Fruit fly (Drosophila melanogaster): ENCODE data around the gene CG33203.
A peak's percentile ranks its signal among the peaks of the same experiment; 100 is the strongest.

The CG33203 gene

dm6 chr3R:28911758-28912157 is 24.2 kb upstream of the CG33203 start:
- no peak for TF ChIP-seq D1 (tag; optimal IDR thresholded peaks at IDR 0.05)
- TF ChIP-seq CG34367 (tag; optimal IDR thresholded peaks at IDR 0.05) = no peak
- TF ChIP-seq Pif1A (GFP tag; optimal IDR thresholded peaks at IDR 0.05) = peak; percentile 65
- TF ChIP-seq Snoo (tag; optimal IDR thresholded peaks at IDR 0.05) = no peak
- peak; percentile 62 for TF ChIP-seq Pif1B (GFP tag; optimal IDR thresholded peaks at IDR 0.05)
- TF ChIP-seq CG32121 (GFP tag; IDR thresholded peaks at IDR 0.05) = peak; percentile 86
- TF ChIP-seq CG8159 (tag; optimal IDR thresholded peaks at IDR 0.05) = peak; percentile 24
- TF ChIP-seq CG17806 (tag; optimal IDR thresholded peaks at IDR 0.05) = peak; percentile 46
- peak; percentile 86 for TF ChIP-seq Ets98B (GFP tag; IDR thresholded peaks at IDR 0.05)
- TF ChIP-seq rn (GFP tag; IDR thresholded peaks at IDR 0.05) = no peak
- peak; percentile 43; the same call in 1 of the 2 replicates for TF ChIP-seq CG12605 (GFP tag; IDR thresholded peaks at IDR 0.05)
- TF ChIP-seq CG9948 (tag; optimal IDR thresholded peaks at IDR 0.05) = peak; percentile 33
- TF ChIP-seq CG13204 (GFP tag; optimal IDR thresholded peaks at IDR 0.05) = no peak
- peak; percentile 79 for TF ChIP-seq CG14655 (GFP tag; optimal IDR thresholded peaks at IDR 0.05)
- TF ChIP-seq EcR (GFP tag; optimal IDR thresholded peaks at IDR 0.05) = no peak
- TF ChIP-seq CG8301 (tag; optimal IDR thresholded peaks at IDR 0.05) = peak; percentile 74
- peak; percentile 8 for TF ChIP-seq CG15710 (tag; optimal IDR thresholded peaks at IDR 0.05)
- peak; percentile 88 for TF ChIP-seq CG4496 (GFP tag; IDR thresholded peaks at IDR 0.05)
- no peak for TF ChIP-seq gl (tag; optimal IDR thresholded peaks at IDR 0.05)
- TF ChIP-seq CG10348 (GFP tag; IDR thresholded peaks at IDR 0.05) = no peak
- peak; percentile 89 for TF ChIP-seq fd96Ca (GFP tag; IDR thresholded peaks at IDR 0.05)

DNA sequence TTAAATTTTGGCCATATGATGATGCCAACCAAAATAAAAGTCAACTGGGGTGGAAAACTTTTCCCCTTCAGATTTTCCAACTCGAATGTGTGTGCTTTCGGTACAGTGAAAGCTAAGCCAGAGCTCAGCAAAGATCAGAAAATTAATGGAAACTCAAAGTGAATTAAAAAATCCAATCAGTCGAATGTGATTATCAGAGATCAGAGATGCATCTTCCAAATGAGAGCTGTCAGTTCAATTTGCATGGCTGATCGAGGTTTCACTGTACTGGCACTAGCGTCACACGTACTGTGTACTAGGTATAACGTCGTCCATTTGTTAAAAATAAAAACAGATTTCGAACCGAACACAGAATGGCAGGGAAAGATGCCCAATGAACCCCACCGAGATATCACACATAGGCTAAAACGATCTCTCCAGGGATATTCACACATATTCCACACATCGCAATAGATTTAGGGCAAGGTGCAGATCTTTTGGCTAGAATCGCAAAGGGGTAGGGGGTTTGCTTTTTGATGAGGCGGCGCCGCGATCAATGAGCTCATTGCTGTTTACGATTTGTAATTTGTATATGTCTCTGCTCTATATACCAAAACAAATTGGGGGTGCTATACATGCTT is 17.4 kb upstream of the CG33203 start:
- no peak for TF ChIP-seq CG34367 (tag; optimal IDR thresholded peaks at IDR 0.05)
- no peak for TF ChIP-seq EcR (GFP tag; optimal IDR thresholded peaks at IDR 0.05)
- no peak for TF ChIP-seq Snoo (tag; optimal IDR thresholded peaks at IDR 0.05)
- TF ChIP-seq rn (GFP tag; IDR thresholded peaks at IDR 0.05) = peak; percentile 51; the same call in 1 of the 2 replicates
- no peak for TF ChIP-seq gl (tag; optimal IDR thresholded peaks at IDR 0.05)
- TF ChIP-seq CG32121 (GFP tag; IDR thresholded peaks at IDR 0.05) = peak; percentile 77
- no peak for TF ChIP-seq CG8159 (tag; optimal IDR thresholded peaks at IDR 0.05)
- TF ChIP-seq CG17806 (tag; optimal IDR thresholded peaks at IDR 0.05) = no peak
- TF ChIP-seq CG4496 (GFP tag; IDR thresholded peaks at IDR 0.05) = peak; percentile 76; the same call in 2 of the 3 replicates
- no peak for TF ChIP-seq CG13204 (GFP tag; optimal IDR thresholded peaks at IDR 0.05)
- no peak for TF ChIP-seq CG15710 (tag; optimal IDR thresholded peaks at IDR 0.05)
- peak; percentile 89 for TF ChIP-seq fd96Ca (GFP tag; IDR thresholded peaks at IDR 0.05)
- TF ChIP-seq CG14655 (GFP tag; optimal IDR thresholded peaks at IDR 0.05) = peak; percentile 52
- TF ChIP-seq Ets98B (GFP tag; IDR thresholded peaks at IDR 0.05) = peak; percentile 80
- TF ChIP-seq CG9948 (tag; optimal IDR thresholded peaks at IDR 0.05) = no peak
- TF ChIP-seq D1 (tag; optimal IDR thresholded peaks at IDR 0.05) = no peak
- TF ChIP-seq Pif1B (GFP tag; optimal IDR thresholded peaks at IDR 0.05) = no peak
- peak; percentile 50 for TF ChIP-seq CG8301 (tag; optimal IDR thresholded peaks at IDR 0.05)
- no peak for TF ChIP-seq CG10348 (GFP tag; IDR thresholded peaks at IDR 0.05)
- peak; percentile 66 for TF ChIP-seq CG12605 (GFP tag; IDR thresholded peaks at IDR 0.05)
- peak; percentile 11 for TF ChIP-seq Pif1A (GFP tag; optimal IDR thresholded peaks at IDR 0.05)

DNA sequence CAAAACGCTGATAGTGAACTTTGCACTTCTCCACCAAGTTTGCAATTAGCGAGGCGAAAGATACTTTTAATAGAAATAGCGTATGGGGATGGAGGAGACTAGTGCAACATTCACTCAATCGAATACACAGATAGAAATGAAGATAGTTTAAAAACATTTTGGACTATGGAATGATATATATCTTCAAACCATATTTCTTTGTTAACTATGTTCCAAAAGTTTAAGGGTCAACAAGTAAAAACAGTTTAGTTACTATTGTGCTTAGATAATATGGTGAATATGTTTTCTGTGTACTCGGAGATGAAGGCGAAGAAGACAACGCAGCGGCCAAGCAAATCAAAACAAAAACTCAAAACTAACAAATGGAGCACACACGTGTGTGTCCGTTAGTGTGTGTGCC is 16.7 kb upstream of the CG33203 start:
- TF ChIP-seq CG14655 (GFP tag; optimal IDR thresholded peaks at IDR 0.05) (peak; percentile 64), CG9948 (tag; optimal IDR thresholded peaks at IDR 0.05) (no peak), Snoo (tag; optimal IDR thresholded peaks at IDR 0.05) (no peak), CG34367 (tag; optimal IDR thresholded peaks at IDR 0.05) (no peak), CG4496 (GFP tag; IDR thresholded peaks at IDR 0.05) (0 out of 3 replicates have a peak, but pooled peaks have one; percentile 30), Pif1A (GFP tag; optimal IDR thresholded peaks at IDR 0.05) (peak; percentile 22), CG15710 (tag; optimal IDR thresholded peaks at IDR 0.05) (no peak), EcR (GFP tag; optimal IDR thresholded peaks at IDR 0.05) (no peak), Pif1B (GFP tag; optimal IDR thresholded peaks at IDR 0.05) (no peak), CG32121 (GFP tag; IDR thresholded peaks at IDR 0.05) (no peak), CG8301 (tag; optimal IDR thresholded peaks at IDR 0.05) (peak; percentile 62), rn (GFP tag; IDR thresholded peaks at IDR 0.05) (no peak), CG17806 (tag; optimal IDR thresholded peaks at IDR 0.05) (no peak), Ets98B (GFP tag; IDR thresholded peaks at IDR 0.05) (0 out of 2 replicates have a peak, but pooled peaks have one; percentile 23), gl (tag; optimal IDR thresholded peaks at IDR 0.05) (no peak)

DNA sequence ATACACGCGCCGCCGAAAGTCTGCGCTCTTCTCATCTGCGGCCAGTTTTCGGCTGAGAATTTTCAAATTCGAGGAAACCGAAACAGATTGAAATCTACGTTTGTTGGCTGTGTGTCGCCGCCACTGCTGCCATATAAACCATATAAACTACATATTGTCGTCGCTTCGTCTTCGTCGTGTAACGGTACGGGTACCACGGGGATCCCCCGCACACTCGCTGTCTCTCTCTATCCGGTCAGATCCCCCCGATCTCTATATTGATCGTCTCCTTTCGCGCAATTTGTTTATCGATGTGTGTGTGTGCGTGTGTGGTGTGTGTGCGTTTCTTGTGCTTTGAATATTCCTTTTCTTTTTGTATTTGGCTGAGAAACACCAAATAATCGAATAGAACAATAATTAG is 15.9 kb upstream of the CG33203 start:
- TF ChIP-seq EcR (GFP tag; optimal IDR thresholded peaks at IDR 0.05) (no peak), CG4496 (GFP tag; IDR thresholded peaks at IDR 0.05) (no peak), CG8159 (tag; optimal IDR thresholded peaks at IDR 0.05) (no peak), CG34367 (tag; optimal IDR thresholded peaks at IDR 0.05) (no peak), rn (GFP tag; IDR thresholded peaks at IDR 0.05) (no peak), D1 (tag; optimal IDR thresholded peaks at IDR 0.05) (no peak), CG9948 (tag; optimal IDR thresholded peaks at IDR 0.05) (no peak), CG17806 (tag; optimal IDR thresholded peaks at IDR 0.05) (no peak)

dm6 chr3R:28901468-28902163 is 14.1 kb upstream of the CG33203 start:
- TF ChIP-seq CG10348 (GFP tag; IDR thresholded peaks at IDR 0.05) = no peak
- no peak for TF ChIP-seq Pif1B (GFP tag; optimal IDR thresholded peaks at IDR 0.05)
- TF ChIP-seq gl (tag; optimal IDR thresholded peaks at IDR 0.05) = no peak
- TF ChIP-seq CG34367 (tag; optimal IDR thresholded peaks at IDR 0.05) = no peak
- TF ChIP-seq D1 (tag; optimal IDR thresholded peaks at IDR 0.05) = no peak
- no peak for TF ChIP-seq CG32121 (GFP tag; IDR thresholded peaks at IDR 0.05)
- no peak for TF ChIP-seq CG8301 (tag; optimal IDR thresholded peaks at IDR 0.05)
- TF ChIP-seq EcR (GFP tag; optimal IDR thresholded peaks at IDR 0.05) = no peak
- TF ChIP-seq Pif1A (GFP tag; optimal IDR thresholded peaks at IDR 0.05) = no peak
- TF ChIP-seq rn (GFP tag; IDR thresholded peaks at IDR 0.05) = no peak
- no peak for TF ChIP-seq CG15710 (tag; optimal IDR thresholded peaks at IDR 0.05)
- no peak for TF ChIP-seq fd96Ca (GFP tag; IDR thresholded peaks at IDR 0.05)
- no peak for TF ChIP-seq CG8159 (tag; optimal IDR thresholded peaks at IDR 0.05)
- TF ChIP-seq CG9948 (tag; optimal IDR thresholded peaks at IDR 0.05) = no peak

Measured in whole organism, pupa.